Worm (Caenorhabditis elegans) whole organism, young adult: ENCODE data around the gene H20J04.7.
A peak's percentile ranks its signal among the peaks of the same experiment; 100 is the strongest.

Experiments used
- C17E4.6 ChIP-seq: fragments of 200-800 bp; sonication (Bioruptor generic); IDR thresholded peaks from 2 replicates; pipeline ENCODE4 v1.3.6; 2022; ENCODE audit warnings: missing genetic modification reagents, missing genetic modification characterization, missing compliant biosample characterization
- D2030.7 ChIP-seq: fragments of 200-800 bp; sonication (Bioruptor generic); IDR thresholded peaks from 2 replicates; pipeline ENCODE4 v1.3.6; 2022; ENCODE audit warnings: missing genetic modification reagents, missing genetic modification characterization, missing compliant biosample characterization
- F33H1.4 ChIP-seq: fragments of 200-800 bp; sonication (Bioruptor generic); IDR thresholded peaks from 2 replicates; pipeline ENCODE4 v1.3.6; 2022; ENCODE audit warnings: missing genetic modification reagents, missing genetic modification characterization, missing compliant biosample characterization
- F49E8.2 ChIP-seq: sonication (generic microtip); optimal IDR thresholded peaks from 3 replicates; lab custom pipeline; 2017; ENCODE audit warnings: missing genetic modification characterization, mild to moderate bottlenecking, missing compliant biosample characterization, antibody characterized with exemption, moderate library complexity; ENCODE audit not compliant: insufficient read depth
- F52B5.7 ChIP-seq: sonication (generic microtip); optimal IDR thresholded peaks from 2 replicates; lab custom pipeline; 2016; ENCODE audit warnings: mild to moderate bottlenecking, missing genetic modification characterization, missing compliant biosample characterization
- F55B11.4 ChIP-seq: sonication (generic microtip); optimal IDR thresholded peaks from 2 replicates; lab custom pipeline; 2016; ENCODE audit warnings: missing compliant biosample characterization, missing genetic modification characterization, borderline replicate concordance; ENCODE audit not compliant: insufficient read depth
- F57A8.1 ChIP-seq: fragments of 200-800 bp; sonication (Bioruptor generic); optimal IDR thresholded peaks from 2 replicates; lab custom pipeline; 2018; ENCODE audit warnings: mild to moderate bottlenecking, missing genetic modification characterization, moderate library complexity, missing compliant biosample characterization
- F57C9.4 ChIP-seq: sonication (generic microtip); optimal IDR thresholded peaks from 2 replicates; lab custom pipeline; 2017; ENCODE audit warnings: mild to moderate bottlenecking, missing genetic modification characterization, missing compliant biosample characterization
- T07F8.4 ChIP-seq: sonication (generic microtip); optimal IDR thresholded peaks from 2 replicates; lab custom pipeline; 2016; ENCODE audit warnings: mild to moderate bottlenecking, missing genetic modification characterization, moderate library complexity, missing compliant biosample characterization
- Y53F4B.3 ChIP-seq: fragments of 200-800 bp; sonication (Bioruptor generic); IDR thresholded peaks from 2 replicates; pipeline ENCODE4 v1.3.6; 2022; ENCODE audit warnings: missing genetic modification reagents, missing genetic modification characterization, missing compliant biosample characterization
- akir-1 ChIP-seq: fragments of 200-800 bp; sonication (Bioruptor generic); optimal IDR thresholded peaks from 2 replicates; lab custom pipeline; 2018; ENCODE audit warnings: mild to moderate bottlenecking, missing genetic modification characterization, moderate library complexity, missing compliant biosample characterization
- aptf-3 ChIP-seq: fragments of 200-800 bp; sonication (Bioruptor generic); IDR thresholded peaks from 2 replicates; pipeline ENCODE4 v1.3.6; 2022; ENCODE audit warnings: missing genetic modification characterization, missing compliant biosample characterization
- atf-7 ChIP-seq: sonication (generic microtip); optimal IDR thresholded peaks from 2 replicates; lab custom pipeline; 2017; ENCODE audit warnings: mild to moderate bottlenecking, missing genetic modification characterization, missing compliant biosample characterization
- attf-5 ChIP-seq: fragments of 200-800 bp; sonication (Bioruptor generic); optimal IDR thresholded peaks from 2 replicates; lab custom pipeline; 2018; ENCODE audit warnings: mild to moderate bottlenecking, missing genetic modification characterization, missing compliant biosample characterization
- ceh-27 ChIP-seq: fragments of 200-800 bp; sonication (Bioruptor generic); optimal IDR thresholded peaks from 2 replicates; lab custom pipeline; 2018; ENCODE audit warnings: mild to moderate bottlenecking, missing genetic modification characterization, moderate library complexity, missing compliant biosample characterization
- ceh-91 ChIP-seq: fragments of 200-800 bp; sonication (Bioruptor generic); IDR thresholded peaks from 2 replicates; pipeline ENCODE4 v1.3.6; 2022; ENCODE audit warnings: missing genetic modification reagents, missing genetic modification characterization, missing compliant biosample characterization
- chd-7 ChIP-seq: sonication (generic microtip); optimal IDR thresholded peaks from 2 replicates; lab custom pipeline; 2016; ENCODE audit warnings: mild to moderate bottlenecking, missing genetic modification characterization, moderate library complexity, missing compliant biosample characterization
- dox-1 ChIP-seq: fragments of 200-800 bp; sonication (Bioruptor generic); IDR thresholded peaks from 2 replicates; pipeline ENCODE4 v1.3.6; 2022; ENCODE audit warnings: missing genetic modification reagents, missing genetic modification characterization, missing compliant biosample characterization
- dpl-1 ChIP-seq: fragments of 150-350 bp; optimal IDR thresholded peaks from 2 replicates; lab custom pipeline; 2014; ENCODE audit warnings: missing biosample characterization, missing genetic modification reagents, missing genetic modification characterization
- efl-1 ChIP-seq: fragments of 150-350 bp; optimal IDR thresholded peaks from 2 replicates; lab custom pipeline; 2014; ENCODE audit warnings: missing biosample characterization, missing genetic modification reagents, missing genetic modification characterization
- hlh-26 ChIP-seq: fragments of 200-800 bp; sonication (Bioruptor generic); conservative IDR thresholded peaks from 2 replicates; pipeline ENCODE4 v1.3.6; 2022; ENCODE audit warnings: missing genetic modification reagents, missing genetic modification characterization, missing compliant biosample characterization
- hmg-20 ChIP-seq: fragments of 200-800 bp; sonication (Bioruptor generic); IDR thresholded peaks from 2 replicates; pipeline ENCODE4 v1.3.6; 2022; ENCODE audit warnings: missing genetic modification reagents, missing genetic modification characterization, missing compliant biosample characterization
- lin-26 ChIP-seq: fragments of 200-800 bp; sonication (Bioruptor generic); IDR thresholded peaks from 2 replicates; pipeline ENCODE4 v1.3.6; 2022; ENCODE audit warnings: missing genetic modification reagents, missing genetic modification characterization, missing compliant biosample characterization
- lin-35 ChIP-seq, 3 experiments: fragments of 150-350 bp in 2 of 3; sonication (generic microtip) in 1 of 3; optimal IDR thresholded peaks; 2 replicates each; lab custom pipeline; 2014 to 2018; ENCODE audit warnings: missing biosample characterization in 3 of 3, missing genetic modification characterization in 3 of 3, missing genetic modification reagents in 3 of 3
- lin-54 ChIP-seq: fragments of 200-800 bp; sonication (Bioruptor generic); optimal IDR thresholded peaks from 2 replicates; lab custom pipeline; 2018; ENCODE audit warnings: mild to moderate bottlenecking, missing genetic modification characterization, missing compliant biosample characterization
- lsl-1 ChIP-seq: fragments of 200-800 bp; sonication (Bioruptor generic); optimal IDR thresholded peaks from 2 replicates; lab custom pipeline; 2018; ENCODE audit warnings: mild to moderate bottlenecking, missing genetic modification characterization, moderate library complexity, missing compliant biosample characterization
- lsy-27 ChIP-seq: sonication (generic microtip); optimal IDR thresholded peaks from 2 replicates; lab custom pipeline; 2017; ENCODE audit warnings: missing genetic modification characterization, mild to moderate bottlenecking, missing compliant biosample characterization, antibody characterized with exemption, missing genotype, borderline replicate concordance; ENCODE audit not compliant: insufficient read depth
- madf-10 ChIP-seq: sonication (generic microtip); optimal IDR thresholded peaks from 2 replicates; lab custom pipeline; 2016; ENCODE audit warnings: mild to moderate bottlenecking, missing genetic modification characterization, missing compliant biosample characterization
- madf-6 ChIP-seq: fragments of 200-800 bp; sonication (Bioruptor generic); IDR thresholded peaks from 2 replicates; pipeline ENCODE4 v1.3.6; 2022; ENCODE audit warnings: missing genetic modification reagents, missing genetic modification characterization, missing compliant biosample characterization
- madf-8 ChIP-seq: fragments of 200-800 bp; sonication (Bioruptor generic); conservative IDR thresholded peaks from 2 replicates; pipeline ENCODE4 v1.3.6; 2022; ENCODE audit warnings: missing genetic modification reagents, missing genetic modification characterization, missing compliant biosample characterization
- mcd-1 ChIP-seq: fragments of 200-800 bp; sonication (Bioruptor generic); IDR thresholded peaks from 2 replicates; pipeline ENCODE4 v1.3.6; 2022; ENCODE audit warnings: missing genetic modification reagents, missing genetic modification characterization, missing compliant biosample characterization
- mes-4 ChIP-seq: sonication (generic microtip); optimal IDR thresholded peaks from 2 replicates; lab custom pipeline; 2016; ENCODE audit warnings: missing genotype, missing genetic modification characterization, missing compliant biosample characterization
- nfyb-1 ChIP-seq: fragments of 200-800 bp; sonication (Bioruptor generic); IDR thresholded peaks from 2 replicates; pipeline ENCODE4 v1.3.6; 2022; ENCODE audit warnings: missing genetic modification reagents, missing genetic modification characterization, missing compliant biosample characterization
- nhr-27 ChIP-seq: fragments of 200-800 bp; sonication (Bioruptor generic); optimal IDR thresholded peaks from 2 replicates; lab custom pipeline; 2018; ENCODE audit warnings: mild to moderate bottlenecking, missing genetic modification characterization, moderate library complexity, missing compliant biosample characterization
- nhr-90 ChIP-seq: sonication (generic microtip); optimal IDR thresholded peaks from 2 replicates; lab custom pipeline; 2016; ENCODE audit warnings: missing genotype, mild to moderate bottlenecking, missing genetic modification characterization, missing compliant biosample characterization
- pha-4 ChIP-seq: fragments of 150-350 bp; sonication (generic microtip); optimal IDR thresholded peaks from 2 replicates; lab custom pipeline; 2014; ENCODE audit warnings: missing biosample characterization, missing genetic modification reagents, missing genetic modification characterization
- repo-1 ChIP-seq: sonication (generic microtip); optimal IDR thresholded peaks from 2 replicates; lab custom pipeline; 2017; ENCODE audit warnings: mild to moderate bottlenecking, missing genetic modification characterization, missing compliant biosample characterization
- snpc-1.3 ChIP-seq: sonication (generic microtip); optimal IDR thresholded peaks from 2 replicates; lab custom pipeline; 2017; ENCODE audit warnings: missing genetic modification characterization, mild to moderate bottlenecking, missing compliant biosample characterization, antibody characterized with exemption, moderate library complexity, missing genotype, missing genetic modification reagents; ENCODE audit not compliant: insufficient read depth
- snpc-3.4 ChIP-seq: sonication (generic microtip); optimal IDR thresholded peaks from 2 replicates; lab custom pipeline; 2017; ENCODE audit warnings: missing genetic modification characterization, mild to moderate bottlenecking, missing compliant biosample characterization, antibody characterized with exemption, moderate library complexity, missing genotype, missing genetic modification reagents
- unc-130 ChIP-seq: sonication (generic microtip); optimal IDR thresholded peaks from 2 replicates; lab custom pipeline; 2016; ENCODE audit warnings: missing genetic modification reagents, missing genetic modification characterization, missing compliant biosample characterization
- unc-62 ChIP-seq: fragments of 150-350 bp; optimal IDR thresholded peaks from 2 replicates; lab custom pipeline; 2014; ENCODE audit warnings: missing biosample characterization, missing genetic modification reagents, missing genetic modification characterization
- xnd-1 ChIP-seq: sonication (generic microtip); optimal IDR thresholded peaks from 2 replicates; lab custom pipeline; 2016; ENCODE audit warnings: missing genotype, missing genetic modification reagents, missing genetic modification characterization, missing compliant biosample characterization
- ztf-28 ChIP-seq: fragments of 200-800 bp; sonication (Bioruptor generic); IDR thresholded peaks from 2 replicates; pipeline ENCODE4 v1.3.6; 2022; ENCODE audit warnings: missing genetic modification reagents, missing genetic modification characterization, missing compliant biosample characterization

The H20J04.7 gene

DNA sequence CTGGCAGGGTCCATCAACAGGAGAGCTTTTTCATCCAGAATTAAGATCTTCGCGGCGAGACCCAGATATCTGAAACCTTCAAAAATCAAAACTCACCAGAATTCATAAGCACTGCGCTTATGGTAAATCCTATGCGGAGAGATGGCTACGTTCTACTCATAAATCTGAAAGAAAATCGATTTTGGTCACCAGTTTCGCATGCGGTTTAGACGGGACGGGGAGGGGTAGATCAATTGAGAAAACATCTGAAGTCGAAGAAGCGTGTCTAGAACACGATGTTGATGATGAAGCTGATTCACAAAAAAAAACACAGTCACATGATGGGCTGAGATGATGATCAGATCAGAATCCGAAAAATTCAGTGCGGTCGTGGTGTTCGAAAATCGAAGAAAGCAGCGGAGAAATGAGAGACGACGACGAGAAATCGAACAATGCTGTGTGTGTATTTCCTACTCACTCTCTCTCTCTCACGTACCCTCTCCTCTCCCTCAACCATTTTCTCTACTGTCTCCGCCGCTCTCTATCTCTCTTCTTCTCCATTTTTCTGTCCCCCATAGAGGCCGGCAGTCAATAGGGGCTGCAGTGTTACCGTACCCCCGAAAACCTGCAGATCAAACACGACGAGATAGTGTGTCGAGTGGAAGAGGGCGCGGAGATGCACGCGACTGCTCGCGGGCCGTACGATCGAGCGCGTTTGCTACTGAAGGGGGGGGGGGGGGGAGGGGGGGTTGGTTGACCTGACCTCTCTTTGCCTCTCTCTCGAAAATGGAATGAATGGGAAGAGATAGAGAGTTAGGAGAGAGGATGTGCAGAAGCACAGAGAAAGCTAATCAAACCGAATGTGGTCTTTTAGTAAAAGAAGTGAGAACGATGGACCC is 21.4 kb upstream of the H20J04.7 start, which contains the start of gene ntl-2 (continued):
- TF ChIP-seq D2030.7 (GFP tag; lab: Robert Waterston, UW), result 0 out of 2 replicates have a peak, but pooled peaks have one; percentile 10
- TF ChIP-seq hmg-20 (GFP tag; lab: Robert Waterston, UW), result no peak; the same call in 1 of the 2 replicates
- TF ChIP-seq aptf-3 (GFP tag; lab: Robert Waterston, UW), result no peak
- no peak for TF ChIP-seq snpc-1.3
- peak; percentile 97 for TF ChIP-seq mcd-1 (GFP tag; lab: Robert Waterston, UW)
- TF ChIP-seq lsy-27 (tag; lab: Kevin White, UChicago), result no peak
- peak; percentile 56 for TF ChIP-seq F57C9.4 (tag; lab: Kevin White, UChicago)
- peak; percentile 94 for TF ChIP-seq atf-7 (tag; lab: Kevin White, UChicago)
- no peak for TF ChIP-seq F49E8.2
- TF ChIP-seq madf-10 (tag; lab: Kevin White, UChicago), result peak; percentile 75
- TF ChIP-seq Y53F4B.3 (GFP tag; lab: Robert Waterston, UW), result 0 out of 2 replicates have a peak, but pooled peaks have one; percentile 5
- TF ChIP-seq F57A8.1, result peak; percentile 82
- TF ChIP-seq T07F8.4, result no peak
- TF ChIP-seq dox-1, result peak; percentile 96
- peak; percentile 12 for TF ChIP-seq unc-62 (GFP tag; lab: Kevin White, UChicago)
- TF ChIP-seq snpc-3.4 (tag; lab: Kevin White, UChicago), result peak; percentile 16
- TF ChIP-seq unc-130 (GFP tag; lab: Kevin White, UChicago), result no peak
- no peak for TF ChIP-seq F55B11.4 (tag; lab: Kevin White, UChicago)
- peak; percentile 91 for TF ChIP-seq F52B5.7 (tag; lab: Kevin White, UChicago)
- TF ChIP-seq akir-1 (GFP tag; lab: Kevin White, UChicago), result peak; percentile 85
- peak; percentile 99 for TF ChIP-seq attf-5 (GFP tag; lab: Kevin White, UChicago)
- no peak for TF ChIP-seq hlh-26 (GFP tag; lab: Robert Waterston, UW)
- TF ChIP-seq nfyb-1, result peak; percentile 97
- peak; percentile 15 for TF ChIP-seq pha-4 (tag; lab: Kevin White, UChicago)
- TF ChIP-seq chd-7, result peak; percentile 97
- TF ChIP-seq ceh-27 (GFP tag; lab: Kevin White, UChicago), result peak; percentile 100
- TF ChIP-seq lin-26 (GFP tag; lab: Robert Waterston, UW), result peak; percentile 48; the same call in 1 of the 2 replicates
- peak; percentile 88 for TF ChIP-seq repo-1 (tag; lab: Kevin White, UChicago)
- no peak for TF ChIP-seq nhr-90 (tag; lab: Kevin White, UChicago)
- TF ChIP-seq efl-1 (GFP tag; lab: Kevin White, UChicago), result peak; percentile 29
- peak in 1 of 3 experiments; percentile 80 for TF ChIP-seq lin-35 (GFP tag; optimal IDR thresholded peaks at IDR 0.05; lab: Kevin White, UChicago)
- TF ChIP-seq nhr-27, result no peak
- TF ChIP-seq mes-4, result no peak
- no peak for TF ChIP-seq ztf-28

- TF ChIP-seq F57A8.1 (no peak), D2030.7 (GFP tag; lab: Robert Waterston, UW) (peak; percentile 29; the same call in 1 of the 2 replicates), madf-6 (GFP tag; lab: Robert Waterston, UW) (peak; percentile 88), efl-1 (GFP tag; lab: Kevin White, UChicago) (peak; percentile 72), dpl-1 (no peak), madf-8 (GFP tag; lab: Robert Waterston, UW) (peak; percentile 76), F33H1.4 (GFP tag; lab: Robert Waterston, UW) (peak; percentile 54), lsl-1 (GFP tag; lab: Kevin White, UChicago) (peak; percentile 59), xnd-1 (tag; lab: Kevin White, UChicago) (peak; percentile 64), ceh-91 (peak; percentile 68), C17E4.6 (GFP tag; lab: Robert Waterston, UW) (no peak), lin-54 (peak; percentile 28)
These were observed 19.8 kb upstream of the H20J04.7 start for ce11 chrII:4374885-4375284.
